Fruit fly (Drosophila melanogaster) whole organism, embryonic: Measurements from ENCODE around the gene CG44437.
A peak's percentile ranks its signal among the peaks of the same experiment; 100 is the strongest.

ENCODE experiments used
- CG10565 ChIP-seq: fragments of 200-800 bp; sonication (Bioruptor generic); optimal IDR thresholded peaks from 3 replicates; lab custom pipeline; 2016; ENCODE audit warnings: missing biosample characterization, mild to moderate bottlenecking, missing genetic modification characterization
- CG12219 ChIP-seq: fragments of 200-800 bp; sonication (Bioruptor generic); optimal IDR thresholded peaks from 3 replicates; lab custom pipeline; 2018; ENCODE audit warnings: missing biosample characterization, mild to moderate bottlenecking, missing genetic modification characterization
- CG12769 ChIP-seq: fragments of 200-800 bp; sonication (Bioruptor generic); optimal IDR thresholded peaks from 2 replicates; lab custom pipeline; 2019; ENCODE audit warnings: missing biosample characterization, mild to moderate bottlenecking, missing genetic modification characterization, moderate library complexity
- CG14710 ChIP-seq: fragments of 200-800 bp; sonication (Bioruptor generic); optimal IDR thresholded peaks from 3 replicates; lab custom pipeline; 2019; ENCODE audit warnings: missing biosample characterization, mild to moderate bottlenecking, missing genetic modification characterization, moderate library complexity
- CG17328 ChIP-seq: fragments of 200-800 bp; sonication (Bioruptor generic); IDR thresholded peaks from 2 replicates; pipeline ENCODE4 v1.3.6; 2022; ENCODE audit warnings: missing biosample characterization, missing genetic modification characterization
- CG17359 ChIP-seq: fragments of 200-800 bp; sonication (Bioruptor generic); optimal IDR thresholded peaks from 3 replicates; lab custom pipeline; 2018; ENCODE audit warnings: missing biosample characterization, mild to moderate bottlenecking, missing genetic modification characterization, moderate library complexity
- CG17829 ChIP-seq: fragments of 200-800 bp; optimal IDR thresholded peaks from 2 replicates; lab custom pipeline; 2019; ENCODE audit warnings: missing biosample characterization, mild to moderate bottlenecking, missing genetic modification characterization, moderate library complexity
- CG2199 ChIP-seq: fragments of 200-800 bp; sonication (Bioruptor generic); IDR thresholded peaks from 3 replicates; pipeline ENCODE4 v1.3.6; 2022; ENCODE audit warnings: missing biosample characterization, missing genetic modification characterization
- CG2712 ChIP-seq: fragments of 200-800 bp; optimal IDR thresholded peaks from 3 replicates; lab custom pipeline; 2019; ENCODE audit warnings: missing biosample characterization, mild to moderate bottlenecking, missing genetic modification characterization, moderate library complexity
- CG2875 ChIP-seq: fragments of 200-800 bp; sonication (Bioruptor generic); optimal IDR thresholded peaks from 2 replicates; lab custom pipeline; 2017; ENCODE audit warnings: missing biosample characterization, mild to moderate bottlenecking, missing genetic modification characterization, missing genetic modification reagents
- CG30020 ChIP-seq: fragments of 200-800 bp; optimal IDR thresholded peaks from 2 replicates; lab custom pipeline; 2019; ENCODE audit warnings: missing biosample characterization, mild to moderate bottlenecking, missing genetic modification characterization, moderate library complexity
- CG31224 ChIP-seq: fragments of 200-800 bp; sonication (Bioruptor generic); IDR thresholded peaks from 2 replicates; pipeline ENCODE4 v1.3.6; 2022; ENCODE audit warnings: missing biosample characterization, missing genetic modification characterization
- CG3847 ChIP-seq: fragments of 200-800 bp; sonication (Bioruptor generic); IDR thresholded peaks from 2 replicates; pipeline ENCODE4 v1.3.6; 2022; ENCODE audit warnings: missing biosample characterization, missing genetic modification characterization
- CG4820 ChIP-seq: fragments of 200-800 bp; sonication (Bioruptor generic); optimal IDR thresholded peaks from 3 replicates; lab custom pipeline; 2016; ENCODE audit warnings: missing biosample characterization, missing genetic modification characterization
- CG5180 ChIP-seq: fragments of 200-800 bp; sonication (Bioruptor generic); optimal IDR thresholded peaks from 3 replicates; lab custom pipeline; 2017; ENCODE audit warnings: missing biosample characterization, missing genetic modification characterization, mild to moderate bottlenecking, moderate library complexity, missing genetic modification reagents
- CG6254 ChIP-seq: fragments of 200-800 bp; sonication (Bioruptor generic); optimal IDR thresholded peaks from 3 replicates; lab custom pipeline; 2017; ENCODE audit warnings: mild to moderate bottlenecking, missing biosample characterization, missing genetic modification reagents, missing genetic modification characterization
- CG6765 ChIP-seq: fragments of 200-800 bp; sonication (Bioruptor generic); optimal IDR thresholded peaks from 3 replicates; lab custom pipeline; 2017; ENCODE audit warnings: missing biosample characterization, mild to moderate bottlenecking, missing genetic modification characterization
- CG8089 ChIP-seq: fragments of 200-800 bp; sonication (Bioruptor generic); optimal IDR thresholded peaks from 3 replicates; lab custom pipeline; 2016; ENCODE audit warnings: missing biosample characterization, missing genetic modification characterization
- CG8290 ChIP-seq, 3 experiments: fragments of 200-800 bp; sonication (Bioruptor generic); optimal IDR thresholded peaks; 2 replicates each; lab custom pipeline; 2016 to 2019; ENCODE audit warnings: missing biosample characterization in 3 of 3, missing genetic modification characterization in 3 of 3, mild to moderate bottlenecking in 2 of 3, moderate library complexity in 1 of 3
- D ChIP-seq, 2 experiments: fragments of 200-800 bp in 1 of 2; fragments of >200 bp in 1 of 2; sonication (Bioruptor generic) in 1 of 2; optimal IDR thresholded peaks; 2 replicates in 1 of 2; 3 replicates in 1 of 2; lab custom pipeline; 2017; ENCODE audit warnings: mild to moderate bottlenecking in 1 of 2, missing biosample characterization in 1 of 2, missing genetic modification characterization in 1 of 2, missing genetic modification reagents in 1 of 2
- H15 ChIP-seq: fragments of 200-800 bp; sonication (Bioruptor generic); IDR thresholded peaks from 3 replicates; pipeline ENCODE4 v1.3.6; 2022; ENCODE audit warnings: missing biosample characterization, missing genetic modification characterization
- HLH4C ChIP-seq: fragments of 200-800 bp; sonication (Bioruptor generic); IDR thresholded peaks from 3 replicates; pipeline ENCODE4 v1.3.6; 2022; ENCODE audit warnings: missing biosample characterization, missing genetic modification characterization; ENCODE audit not compliant: partially characterized antibody
- Hr78 ChIP-seq, 2 experiments: fragments of 200-800 bp in 1 of 2; fragments of >200 bp in 1 of 2; sonication (Bioruptor generic) in 1 of 2; optimal IDR thresholded peaks; 2 replicates each; lab custom pipeline; 2017 to 2019; ENCODE audit warnings: missing biosample characterization in 2 of 2, missing genetic modification characterization in 2 of 2, mild to moderate bottlenecking in 1 of 2, moderate library complexity in 1 of 2
- Hsf ChIP-seq: fragments of 200-800 bp; sonication (Bioruptor generic); optimal IDR thresholded peaks from 3 replicates; lab custom pipeline; 2016; ENCODE audit warnings: missing biosample characterization, missing genetic modification characterization
- NC2α ChIP-seq: fragments of 200-800 bp; sonication (Bioruptor generic); optimal IDR thresholded peaks from 2 replicates; lab custom pipeline; 2016; ENCODE audit warnings: missing biosample characterization, missing genetic modification characterization
- PHDP ChIP-seq: fragments of 200-800 bp; sonication (Bioruptor generic); optimal IDR thresholded peaks from 3 replicates; lab custom pipeline; 2018; ENCODE audit warnings: missing biosample characterization, mild to moderate bottlenecking, missing genetic modification characterization, moderate library complexity
- Poxn ChIP-seq: fragments of 200-800 bp; sonication (Bioruptor generic); IDR thresholded peaks from 2 replicates; pipeline ENCODE4 v1.3.6; 2022; ENCODE audit warnings: missing biosample characterization, missing genetic modification characterization
- Rfx ChIP-seq: fragments of 200-800 bp; sonication (Bioruptor generic); IDR thresholded peaks from 2 replicates; pipeline ENCODE4 v1.3.6; 2022; ENCODE audit warnings: missing biosample characterization, missing genetic modification characterization
- Sox102F ChIP-seq: fragments of 200-800 bp; sonication (Bioruptor generic); optimal IDR thresholded peaks from 2 replicates; lab custom pipeline; 2018; ENCODE audit warnings: missing biosample characterization, mild to moderate bottlenecking, missing genetic modification characterization, moderate library complexity
- Usf ChIP-seq: fragments of 200-800 bp; sonication (Bioruptor generic); optimal IDR thresholded peaks from 2 replicates; lab custom pipeline; 2017; ENCODE audit warnings: missing genotype, missing biosample characterization, missing genetic modification characterization
- ato ChIP-seq: fragments of 200-800 bp; sonication (Bioruptor generic); IDR thresholded peaks from 2 replicates; pipeline ENCODE4 v1.3.6; 2022; ENCODE audit warnings: missing biosample characterization, missing genetic modification characterization; ENCODE audit not compliant: partially characterized antibody
- bcd ChIP-seq: fragments of 200-800 bp; sonication (Bioruptor generic); optimal IDR thresholded peaks from 2 replicates; lab custom pipeline; 2017; ENCODE audit warnings: missing biosample characterization, mild to moderate bottlenecking, missing genetic modification characterization
- ci ChIP-seq: fragments of 200-800 bp; sonication (Bioruptor generic); IDR thresholded peaks from 3 replicates; pipeline ENCODE4 v1.3.6; 2022; ENCODE audit warnings: missing biosample characterization, missing genetic modification characterization
- crc ChIP-seq: fragments of 200-800 bp; sonication (Bioruptor generic); optimal IDR thresholded peaks from 2 replicates; lab custom pipeline; 2016; ENCODE audit warnings: missing biosample characterization, missing genetic modification characterization
- crol ChIP-seq: fragments of 200-800 bp; sonication (Bioruptor generic); IDR thresholded peaks from 2 replicates; pipeline ENCODE4 v1.3.6; 2022; ENCODE audit warnings: missing biosample characterization, missing genetic modification characterization
- ewg ChIP-seq: fragments of 200-800 bp; sonication (Bioruptor generic); optimal IDR thresholded peaks from 3 replicates; lab custom pipeline; 2017; ENCODE audit warnings: mild to moderate bottlenecking, missing biosample characterization, missing genetic modification reagents, missing genetic modification characterization
- gce ChIP-seq: fragments of 200-800 bp; sonication (Bioruptor generic); IDR thresholded peaks from 3 replicates; pipeline ENCODE4 v1.3.6; 2022; ENCODE audit warnings: missing biosample characterization, missing genetic modification characterization
- hbn ChIP-seq: fragments of 200-800 bp; sonication (Bioruptor generic); IDR thresholded peaks from 2 replicates; pipeline ENCODE4 v1.3.6; 2022; ENCODE audit warnings: missing biosample characterization, missing genetic modification characterization; ENCODE audit not compliant: partially characterized antibody
- lab ChIP-seq: fragments of 200-800 bp; sonication (Bioruptor generic); optimal IDR thresholded peaks from 3 replicates; lab custom pipeline; 2017; ENCODE audit warnings: missing biosample characterization, missing genetic modification characterization, mild to moderate bottlenecking, moderate library complexity, missing genetic modification reagents
- nom ChIP-seq: fragments of 200-800 bp; sonication (Bioruptor generic); optimal IDR thresholded peaks from 2 replicates; lab custom pipeline; 2017; ENCODE audit warnings: missing biosample characterization, missing genetic modification characterization, mild to moderate bottlenecking, moderate library complexity, missing genetic modification reagents
- onecut ChIP-seq: fragments of 200-800 bp; sonication (Bioruptor generic); IDR thresholded peaks from 2 replicates; pipeline ENCODE4 v1.3.6; 2022; ENCODE audit warnings: missing biosample characterization, missing genetic modification characterization
- pfk ChIP-seq: fragments of 200-800 bp; sonication (Bioruptor generic); optimal IDR thresholded peaks from 2 replicates; lab custom pipeline; 2018; ENCODE audit warnings: missing biosample characterization, mild to moderate bottlenecking, missing genetic modification characterization, moderate library complexity
- pho ChIP-seq: fragments of 200-800 bp; sonication (Bioruptor generic); optimal IDR thresholded peaks from 2 replicates; lab custom pipeline; 2016; ENCODE audit warnings: missing biosample characterization, missing genetic modification characterization
- seq ChIP-seq: fragments of 200-800 bp; sonication (Bioruptor generic); IDR thresholded peaks from 2 replicates; pipeline ENCODE4 v1.3.6; 2022; ENCODE audit warnings: missing biosample characterization, missing genetic modification characterization
- sr ChIP-seq: fragments of 200-800 bp; sonication (Bioruptor generic); IDR thresholded peaks from 3 replicates; pipeline ENCODE4 v1.3.6; 2022; ENCODE audit warnings: missing biosample characterization, missing genetic modification characterization
- stwl ChIP-seq: fragments of 200-800 bp; sonication (Bioruptor generic); optimal IDR thresholded peaks from 3 replicates; lab custom pipeline; 2018; ENCODE audit warnings: missing biosample characterization, mild to moderate bottlenecking, missing genetic modification characterization, moderate library complexity
- sug ChIP-seq: fragments of 200-800 bp; optimal IDR thresholded peaks from 2 replicates; lab custom pipeline; 2019; ENCODE audit warnings: missing biosample characterization, mild to moderate bottlenecking, missing genetic modification characterization, moderate library complexity
- tin ChIP-seq: fragments of 200-800 bp; sonication (Bioruptor generic); optimal IDR thresholded peaks from 3 replicates; lab custom pipeline; 2016; ENCODE audit warnings: missing biosample characterization, missing genetic modification characterization
- ttk ChIP-seq: fragments of 200-800 bp; sonication (Bioruptor generic); IDR thresholded peaks from 2 replicates; pipeline ENCODE4 v2.1.2; 2022; ENCODE audit warnings: missing biosample characterization, missing genetic modification characterization
- usp ChIP-seq: fragments of >200 bp; optimal IDR thresholded peaks from 2 replicates; lab custom pipeline; 2017; ENCODE audit warnings: missing biosample characterization, missing genetic modification characterization

Gene CG44437

dm6 chrX:13248515-13248914 is 46.5 kb upstream of the CG44437 start:
- no peak for TF ChIP-seq PHDP (tag; lab: Kevin White, UChicago)
- TF ChIP-seq CG12769 (tag; lab: Kevin White, UChicago): peak; percentile 11
- peak; percentile 28 for TF ChIP-seq sug (tag; lab: Kevin White, UChicago)
- no peak for TF ChIP-seq CG2712
- TF ChIP-seq ttk (GFP tag; lab: Robert Waterston, UW): 0 out of 2 replicates have a peak, but pooled peaks have one; percentile 16
- no peak for TF ChIP-seq hbn (GFP tag; lab: Robert Waterston, UW)
- TF ChIP-seq CG6254: no peak
- no peak for TF ChIP-seq CG17829
- TF ChIP-seq usp (GFP tag; lab: Kevin White, UChicago): no peak
- peak; percentile 47 for TF ChIP-seq lab (GFP tag; lab: Kevin White, UChicago)
- TF ChIP-seq D (optimal IDR thresholded peaks at IDR 0.05; lab: Kevin White, UChicago): no peak
- no peak for TF ChIP-seq D (GFP tag; optimal IDR thresholded peaks at IDR 0.05; lab: Kevin White, UChicago)
- TF ChIP-seq crol (GFP tag; lab: Robert Waterston, UW): peak; percentile 92
- TF ChIP-seq CG12219 (GFP tag; lab: Kevin White, UChicago): no peak
- TF ChIP-seq CG2199: peak; percentile 31; the same call in 1 of the 3 replicates
- TF ChIP-seq pfk (GFP tag; lab: Kevin White, UChicago): peak; percentile 58
- TF ChIP-seq Sox102F: no peak
- TF ChIP-seq nom (GFP tag; lab: Kevin White, UChicago): no peak
- no peak for TF ChIP-seq CG8089 (GFP tag; lab: Kevin White, UChicago)
- TF ChIP-seq bcd (GFP tag; lab: Kevin White, UChicago): no peak
- TF ChIP-seq NC2α (GFP tag; lab: Kevin White, UChicago): no peak
- peak; percentile 45; the same call in 1 of the 3 replicates for TF ChIP-seq ci (GFP tag; lab: Robert Waterston, UW)
- no peak for TF ChIP-seq onecut (GFP tag; lab: Robert Waterston, UW)
- no peak for TF ChIP-seq CG14710 (tag; lab: Kevin White, UChicago)
- TF ChIP-seq CG5180 (GFP tag; lab: Kevin White, UChicago): peak; percentile 34
- no peak for TF ChIP-seq seq
- no peak for TF ChIP-seq H15 (GFP tag; lab: Robert Waterston, UW)
- no peak for TF ChIP-seq stwl (tag; lab: Kevin White, UChicago)
- no peak for TF ChIP-seq CG10565 (GFP tag; lab: Kevin White, UChicago)
- TF ChIP-seq CG4820 (GFP tag; lab: Kevin White, UChicago): no peak
- no peak for TF ChIP-seq Rfx
- 0 out of 2 replicates have a peak, but pooled peaks have one; percentile 5 for TF ChIP-seq CG17328 (GFP tag; lab: Robert Waterston, UW)

dm6 chrX:13247789-13248188 is 45.7 kb upstream of the CG44437 start:
- TF ChIP-seq Hr78 (GFP tag; optimal IDR thresholded peaks at IDR 0.05; lab: Kevin White, UChicago) (no peak), CG31224 (GFP tag; lab: Robert Waterston, UW) (no peak), HLH4C (GFP tag; lab: Robert Waterston, UW) (0 out of 3 replicates have a peak, but pooled peaks have one; percentile 39), Hsf (GFP tag; lab: Kevin White, UChicago) (no peak), CG6765 (GFP tag; lab: Kevin White, UChicago) (no peak), Usf (GFP tag; lab: Kevin White, UChicago) (no peak), CG3847 (GFP tag; lab: Robert Waterston, UW) (no peak), Poxn (no peak), crc (GFP tag; lab: Kevin White, UChicago) (no peak), pho (GFP tag; lab: Kevin White, UChicago) (no peak), sr (peak; percentile 18; the same call in 1 of the 3 replicates), tin (GFP tag; lab: Kevin White, UChicago) (no peak), CG30020 (tag; lab: Kevin White, UChicago) (no peak), ewg (GFP tag; lab: Kevin White, UChicago) (no peak), ato (GFP tag; lab: Robert Waterston, UW) (no peak), CG8290 (GFP tag; optimal IDR thresholded peaks at IDR 0.05; lab: Kevin White, UChicago) (no peak), CG8290 (tag; optimal IDR thresholded peaks at IDR 0.05; lab: Kevin White, UChicago) (no peak), gce (GFP tag; lab: Robert Waterston, UW) (no peak), CG17359 (tag; lab: Kevin White, UChicago) (no peak), CG2875 (GFP tag; lab: Kevin White, UChicago) (no peak)
